Fruit fly (Drosophila melanogaster): ENCODE data around the gene Hakai.

The Hakai gene

dm6 chr2L:19572496-19573317, 9.6 kb downstream of the Hakai start (continued):
- TF ChIP-seq lov (optimal IDR thresholded peaks at IDR 0.05) (no peak), lov (GFP tag; IDR thresholded peaks at IDR 0.05) (no peak), hth (optimal IDR thresholded peaks at IDR 0.05) (no peak), CG12071 (GFP tag; optimal IDR thresholded peaks at IDR 0.05) (peak; percentile 35), CG7556 (GFP tag; optimal IDR thresholded peaks at IDR 0.05) (peak; percentile 76), org-1 (GFP tag; optimal IDR thresholded peaks at IDR 0.05) (peak; percentile 61), usp (GFP tag; optimal IDR thresholded peaks at IDR 0.05) (no peak), CG9215 (GFP tag; IDR thresholded peaks at IDR 0.05) (peak; percentile 63), CG1602 (GFP tag; optimal IDR thresholded peaks at IDR 0.05) (peak; percentile 49), h (optimal IDR thresholded peaks at IDR 0.05) (no peak), CG14710 (tag; optimal IDR thresholded peaks at IDR 0.05) (peak; percentile 37), tap (tag; optimal IDR thresholded peaks at IDR 0.05) (peak; percentile 43), Hand (GFP tag; optimal IDR thresholded peaks at IDR 0.05) (peak; percentile 54), hbn (GFP tag; IDR thresholded peaks at IDR 0.05; ENCODE audit: partially characterized antibody) (no peak), Dll (GFP tag; IDR thresholded peaks at IDR 0.05; ENCODE audit: partially characterized antibody) (no peak), CG11093 (GFP tag; IDR thresholded peaks at IDR 0.05) (no peak), CG5245 (GFP tag; optimal IDR thresholded peaks at IDR 0.05) (peak; percentile 48), CG12299 (tag; optimal IDR thresholded peaks at IDR 0.05) (peak; percentile 66), Xbp1 (GFP tag; optimal IDR thresholded peaks at IDR 0.05) (peak; percentile 61), CG42726 (GFP tag; IDR thresholded peaks at IDR 0.05; ENCODE audit: partially characterized antibody) (peak; percentile 58), Chrac-16 (GFP tag; optimal IDR thresholded peaks at IDR 0.05) (peak; percentile 20), stwl (tag; optimal IDR thresholded peaks at IDR 0.05) (no peak), CG12391 (tag; optimal IDR thresholded peaks at IDR 0.05) (peak; percentile 70), HLH3B (GFP tag; IDR thresholded peaks at IDR 0.05) (0 out of 2 replicates have a peak, but pooled peaks have one; percentile 39), BEAF-32 (GFP tag; optimal IDR thresholded peaks at IDR 0.05) (no peak), HLH54F (GFP tag; optimal IDR thresholded peaks at IDR 0.05) (peak; percentile 71), Taf1 (GFP tag; IDR thresholded peaks at IDR 0.05) (0 out of 2 replicates have a peak, but pooled peaks have one; percentile 28), Sox100B (GFP tag; optimal IDR thresholded peaks at IDR 0.05) (peak; percentile 55), vnd (GFP tag; IDR thresholded peaks at IDR 0.05; ENCODE audit: partially characterized antibody) (no peak), exex (tag; optimal IDR thresholded peaks at IDR 0.05) (peak; percentile 27), CG14441 (GFP tag; IDR thresholded peaks at IDR 0.05) (peak; percentile 66), CG1832 (GFP tag; optimal IDR thresholded peaks at IDR 0.05) (no peak), hkb (optimal IDR thresholded peaks at IDR 0.05) (no peak), hkb (GFP tag; IDR thresholded peaks at IDR 0.05) (peak; percentile 72), slp2 (GFP tag; optimal IDR thresholded peaks at IDR 0.05) (peak; percentile 26), CG15011 (GFP tag; optimal IDR thresholded peaks at IDR 0.05) (peak; percentile 64), bbx (GFP tag; IDR thresholded peaks at IDR 0.05; ENCODE audit: partially characterized antibody) (no peak), Myb (GFP tag; optimal IDR thresholded peaks at IDR 0.05) (peak; percentile 25), Ada2b (GFP tag; IDR thresholded peaks at IDR 0.05) (0 out of 2 replicates have a peak, but pooled peaks have one; percentile 5), CG17802 (tag; optimal IDR thresholded peaks at IDR 0.05) (no peak), Vsx1 (GFP tag; optimal IDR thresholded peaks at IDR 0.05) (peak; percentile 36), Dip2 (GFP tag; IDR thresholded peaks at IDR 0.05) (no peak), ato (GFP tag; IDR thresholded peaks at IDR 0.05; ENCODE audit: partially characterized antibody) (no peak), gro (GFP tag; optimal IDR thresholded peaks at IDR 0.05) (peak; percentile 73), her (GFP tag; optimal IDR thresholded peaks at IDR 0.05) (peak; percentile 16), Dad (GFP tag; optimal IDR thresholded peaks at IDR 0.05) (peak; percentile 37), CG10366 (GFP tag; IDR thresholded peaks at IDR 0.05) (peak; percentile 52), cad (GFP tag; optimal IDR thresholded peaks at IDR 0.05) (no peak), CG15479 (GFP tag; optimal IDR thresholded peaks at IDR 0.05) (no peak), CG3995 (GFP tag; optimal IDR thresholded peaks at IDR 0.05) (no peak)

Measured in whole organism, embryonic.